Fruit fly (Drosophila melanogaster): Measurements from ENCODE around the gene CG15459.

CG15459 gene

dm6 chrX:20413481-20413880 is at the start of gene CG15459:
Gene CG15459 (minus strand): TSS chrX:20413581.
- TF ChIP-seq CG1529 (GFP tag; optimal IDR thresholded peaks at IDR 0.05) (no peak), Vsx1 (GFP tag; optimal IDR thresholded peaks at IDR 0.05) (no peak), CG12071 (GFP tag; optimal IDR thresholded peaks at IDR 0.05) (no peak), sr (GFP tag; IDR thresholded peaks at IDR 0.05) (no peak), al (GFP tag; IDR thresholded peaks at IDR 0.05) (no peak), CG2712 (tag; optimal IDR thresholded peaks at IDR 0.05) (no peak), scrt (GFP tag; optimal IDR thresholded peaks at IDR 0.05) (no peak), CkIIα-i1 (GFP tag; IDR thresholded peaks at IDR 0.05) (no peak), lilli (GFP tag; optimal IDR thresholded peaks at IDR 0.05) (no peak), CG12236 (GFP tag; optimal IDR thresholded peaks at IDR 0.05) (no peak), CG33213 (GFP tag; optimal IDR thresholded peaks at IDR 0.05) (no peak), CG7556 (GFP tag; optimal IDR thresholded peaks at IDR 0.05) (no peak), Neu2 (GFP tag; optimal IDR thresholded peaks at IDR 0.05; ENCODE audit: borderline replicate concordance) (no peak), CG12155 (GFP tag; optimal IDR thresholded peaks at IDR 0.05) (no peak), sim (GFP tag; IDR thresholded peaks at IDR 0.05) (no peak)

DNA sequence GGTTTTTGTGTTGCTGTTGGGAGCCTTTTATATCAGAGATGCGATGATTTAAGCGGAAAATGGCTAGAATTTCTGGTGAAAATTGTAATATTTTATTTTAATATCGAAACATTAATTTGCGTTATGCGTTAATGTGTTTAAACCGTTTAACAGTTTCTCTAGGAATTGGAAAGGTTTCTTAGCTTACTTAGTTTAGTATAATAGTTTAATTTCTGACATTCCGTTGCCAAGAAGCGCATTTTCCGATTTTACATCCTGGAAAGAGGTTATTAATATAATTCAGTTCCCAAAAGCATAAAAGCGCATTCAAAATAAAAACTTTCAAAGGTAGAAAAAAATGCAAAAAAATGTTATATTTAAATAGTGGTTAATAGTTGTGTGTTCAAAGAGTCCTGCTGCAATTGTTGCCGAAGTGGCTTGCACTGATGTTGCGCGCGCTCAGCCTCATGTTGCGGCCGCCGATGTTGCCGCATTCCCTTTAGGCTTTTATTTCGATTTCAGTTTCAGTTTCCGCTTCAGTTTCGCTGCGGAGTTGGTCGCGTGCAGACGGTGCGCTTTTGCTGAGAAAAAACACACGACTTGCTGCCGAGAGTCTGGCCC is 35.5 kb upstream of the CG15459 start, which contains the start of gene tbc:
Gene tbc (plus strand): TSS at position 504 of the 600 bp plus-strand sequence.
- TF ChIP-seq CG11504 (tag; optimal IDR thresholded peaks at IDR 0.05) (peak; percentile 99), Sry-β (GFP tag; optimal IDR thresholded peaks at IDR 0.05) (peak; percentile 77), Dp (GFP tag; optimal IDR thresholded peaks at IDR 0.05) (no peak), CG16779 (GFP tag; IDR thresholded peaks at IDR 0.05) (0 out of 2 replicates have a peak, but pooled peaks have one; percentile 22)

dm6 chrX:20447865-20448584 is 34.6 kb upstream of the CG15459 start:
- 0 out of 2 replicates have a peak, but pooled peaks have one; percentile 17 for TF ChIP-seq CG9215 (GFP tag; IDR thresholded peaks at IDR 0.05)
- TF ChIP-seq Deaf1 (tag; optimal IDR thresholded peaks at IDR 0.05): peak; percentile 51
- no peak for TF ChIP-seq zen2 (GFP tag; IDR thresholded peaks at IDR 0.05; ENCODE audit: partially characterized antibody)
- TF ChIP-seq unpg (GFP tag; optimal IDR thresholded peaks at IDR 0.05): no peak
- peak; percentile 30 for TF ChIP-seq CG2120 (GFP tag; optimal IDR thresholded peaks at IDR 0.05)
- peak; percentile 26; the same call in 2 of the 3 replicates for TF ChIP-seq row (GFP tag; IDR thresholded peaks at IDR 0.05)
- TF ChIP-seq phol (tag; optimal IDR thresholded peaks at IDR 0.05): peak; percentile 0
- TF ChIP-seq grau (tag; optimal IDR thresholded peaks at IDR 0.05): peak; percentile 31
- peak; percentile 1 for TF ChIP-seq CoRest (tag; optimal IDR thresholded peaks at IDR 0.05)
- TF ChIP-seq ind (GFP tag; optimal IDR thresholded peaks at IDR 0.05): peak; percentile 7
- TF ChIP-seq Myb (GFP tag; optimal IDR thresholded peaks at IDR 0.05): no peak
- TF ChIP-seq CG13296 (GFP tag; optimal IDR thresholded peaks at IDR 0.05): peak; percentile 2
- TF ChIP-seq Dfd (GFP tag; optimal IDR thresholded peaks at IDR 0.05): no peak
- peak; percentile 42 for TF ChIP-seq sens (GFP tag)
- peak; percentile 17 for TF ChIP-seq CG15269 (tag; optimal IDR thresholded peaks at IDR 0.05)
- peak; percentile 16 for TF ChIP-seq lilli (GFP tag; optimal IDR thresholded peaks at IDR 0.05)
- peak; percentile 48 for TF ChIP-seq Meics (GFP tag; optimal IDR thresholded peaks at IDR 0.05)
- no peak for TF ChIP-seq Vsx1 (GFP tag; optimal IDR thresholded peaks at IDR 0.05)
- peak; percentile 1 for TF ChIP-seq CG12659 (GFP tag; optimal IDR thresholded peaks at IDR 0.05)
- TF ChIP-seq CG13424 (tag; optimal IDR thresholded peaks at IDR 0.05): peak; percentile 18
- no peak for TF ChIP-seq H2.0 (GFP tag; IDR thresholded peaks at IDR 0.05)
- no peak for TF ChIP-seq sqz (GFP tag; optimal IDR thresholded peaks at IDR 0.05)
- peak; percentile 20 for TF ChIP-seq Oli (tag; optimal IDR thresholded peaks at IDR 0.05)
- 0 out of 2 replicates have a peak, but pooled peaks have one; percentile 11 for TF ChIP-seq slbo (GFP tag; IDR thresholded peaks at IDR 0.05)
- TF ChIP-seq Hmr (GFP tag; optimal IDR thresholded peaks at IDR 0.05): peak; percentile 36
- peak; percentile 8 for TF ChIP-seq CG10543 (GFP tag; optimal IDR thresholded peaks at IDR 0.05)
- peak; percentile 40 for TF ChIP-seq CG7839 (tag; optimal IDR thresholded peaks at IDR 0.05)
- peak; percentile 34 for TF ChIP-seq Med (GFP tag)
- no peak for TF ChIP-seq Opbp (GFP tag; IDR thresholded peaks at IDR 0.05; ENCODE audit: partially characterized antibody)
